Fruit fly (Drosophila melanogaster): Measurements from ENCODE around the gene CG12320.

CG12320 gene

dm6 chr3R:18252578-18252977, at the start of gene CG12320:
Gene CG12320, minus strand, starts transcription at chr3R:18252734.
- TF ChIP-seq CG32121 (GFP tag; IDR thresholded peaks at IDR 0.05), result no peak
- no peak for TF ChIP-seq Ets98B (GFP tag; IDR thresholded peaks at IDR 0.05)
- TF ChIP-seq EcR (GFP tag; optimal IDR thresholded peaks at IDR 0.05), result no peak
- TF ChIP-seq gl (tag; optimal IDR thresholded peaks at IDR 0.05), result no peak
- no peak for TF ChIP-seq Pif1A (GFP tag; optimal IDR thresholded peaks at IDR 0.05)
- no peak for TF ChIP-seq Snoo (tag; optimal IDR thresholded peaks at IDR 0.05)
- TF ChIP-seq CG15710 (tag; optimal IDR thresholded peaks at IDR 0.05), result no peak
- no peak for TF ChIP-seq rn (GFP tag; IDR thresholded peaks at IDR 0.05)
- TF ChIP-seq Pif1B (GFP tag; optimal IDR thresholded peaks at IDR 0.05), result no peak
- no peak for TF ChIP-seq CG17806 (tag; optimal IDR thresholded peaks at IDR 0.05)
- no peak for TF ChIP-seq CG9948 (tag; optimal IDR thresholded peaks at IDR 0.05)
- no peak for TF ChIP-seq D1 (tag; optimal IDR thresholded peaks at IDR 0.05)
- no peak for TF ChIP-seq CG8301 (tag; optimal IDR thresholded peaks at IDR 0.05)
- TF ChIP-seq CG10348 (GFP tag; IDR thresholded peaks at IDR 0.05), result no peak
- TF ChIP-seq fd96Ca (GFP tag; IDR thresholded peaks at IDR 0.05), result no peak
- no peak for TF ChIP-seq CG8159 (tag; optimal IDR thresholded peaks at IDR 0.05)
- no peak for TF ChIP-seq CG14655 (GFP tag; optimal IDR thresholded peaks at IDR 0.05)
- TF ChIP-seq CG34367 (tag; optimal IDR thresholded peaks at IDR 0.05), result no peak
- no peak for TF ChIP-seq CG13204 (GFP tag; optimal IDR thresholded peaks at IDR 0.05)
- no peak for TF ChIP-seq CG4496 (GFP tag; IDR thresholded peaks at IDR 0.05)

- TF ChIP-seq CG8159 (tag; optimal IDR thresholded peaks at IDR 0.05) (no peak), D1 (tag; optimal IDR thresholded peaks at IDR 0.05) (peak; percentile 76)
These were observed 49.0 kb upstream of the CG12320 start, which contains the start of gene Polr1E for dm6 chr3R:18301569-18301968. Gene Polr1E, minus strand, starts transcription at chr3R:18301728.

DNA sequence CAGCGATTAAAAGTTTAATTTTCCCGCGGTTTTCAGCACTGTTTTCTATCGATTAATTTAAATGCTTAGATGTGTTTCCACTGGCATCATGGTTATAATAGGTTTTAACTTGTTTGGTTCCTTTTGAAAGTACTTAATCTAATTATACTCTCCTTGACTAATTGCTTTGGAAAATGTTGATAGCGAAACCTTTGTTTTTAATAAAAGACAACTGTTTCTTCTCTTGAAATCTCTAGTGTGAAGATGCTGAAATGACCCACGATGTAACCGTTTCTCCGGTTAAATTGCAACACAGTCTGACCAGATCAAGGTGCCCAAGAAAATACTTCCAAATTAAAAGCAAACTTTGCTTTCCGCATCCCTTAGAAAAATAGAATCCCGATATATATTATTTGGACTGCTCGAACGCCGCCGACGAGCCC, 46.4 kb upstream of the CG12320 start, which contains the start of gene Dlc90F:
Dlc90F (plus strand) TSS at position 330 of the 422 bp plus-strand sequence.
- TF ChIP-seq rn (GFP tag; IDR thresholded peaks at IDR 0.05), result 0 out of 2 replicates have a peak, but pooled peaks have one; percentile 8
- TF ChIP-seq gl (tag; optimal IDR thresholded peaks at IDR 0.05), result no peak
- peak; percentile 58 for TF ChIP-seq CG17806 (tag; optimal IDR thresholded peaks at IDR 0.05)
- peak; percentile 43 for TF ChIP-seq CG9948 (tag; optimal IDR thresholded peaks at IDR 0.05)
- no peak for TF ChIP-seq Pif1A (GFP tag; optimal IDR thresholded peaks at IDR 0.05)
- no peak for TF ChIP-seq CG8159 (tag; optimal IDR thresholded peaks at IDR 0.05)
- no peak for TF ChIP-seq CG10348 (GFP tag; IDR thresholded peaks at IDR 0.05)
- TF ChIP-seq CG14655 (GFP tag; optimal IDR thresholded peaks at IDR 0.05), result no peak
- TF ChIP-seq EcR (GFP tag; optimal IDR thresholded peaks at IDR 0.05), result no peak
- TF ChIP-seq CG15710 (tag; optimal IDR thresholded peaks at IDR 0.05), result peak; percentile 68
- TF ChIP-seq CG34367 (tag; optimal IDR thresholded peaks at IDR 0.05), result peak; percentile 51
- TF ChIP-seq CG13204 (GFP tag; optimal IDR thresholded peaks at IDR 0.05), result no peak
- TF ChIP-seq CG32121 (GFP tag; IDR thresholded peaks at IDR 0.05), result no peak
- TF ChIP-seq D1 (tag; optimal IDR thresholded peaks at IDR 0.05), result no peak
- no peak for TF ChIP-seq Pif1B (GFP tag; optimal IDR thresholded peaks at IDR 0.05)
- peak; percentile 29 for TF ChIP-seq CG8301 (tag; optimal IDR thresholded peaks at IDR 0.05)
- TF ChIP-seq CG4496 (GFP tag; IDR thresholded peaks at IDR 0.05), result peak; percentile 76; the same call in 1 of the 3 replicates
- TF ChIP-seq Ets98B (GFP tag; IDR thresholded peaks at IDR 0.05), result peak; percentile 62
- TF ChIP-seq CG12605 (GFP tag; IDR thresholded peaks at IDR 0.05), result 0 out of 2 replicates have a peak, but pooled peaks have one; percentile 42
- peak; percentile 59 for TF ChIP-seq fd96Ca (GFP tag; IDR thresholded peaks at IDR 0.05)
- TF ChIP-seq Snoo (tag; optimal IDR thresholded peaks at IDR 0.05), result peak; percentile 20

DNA sequence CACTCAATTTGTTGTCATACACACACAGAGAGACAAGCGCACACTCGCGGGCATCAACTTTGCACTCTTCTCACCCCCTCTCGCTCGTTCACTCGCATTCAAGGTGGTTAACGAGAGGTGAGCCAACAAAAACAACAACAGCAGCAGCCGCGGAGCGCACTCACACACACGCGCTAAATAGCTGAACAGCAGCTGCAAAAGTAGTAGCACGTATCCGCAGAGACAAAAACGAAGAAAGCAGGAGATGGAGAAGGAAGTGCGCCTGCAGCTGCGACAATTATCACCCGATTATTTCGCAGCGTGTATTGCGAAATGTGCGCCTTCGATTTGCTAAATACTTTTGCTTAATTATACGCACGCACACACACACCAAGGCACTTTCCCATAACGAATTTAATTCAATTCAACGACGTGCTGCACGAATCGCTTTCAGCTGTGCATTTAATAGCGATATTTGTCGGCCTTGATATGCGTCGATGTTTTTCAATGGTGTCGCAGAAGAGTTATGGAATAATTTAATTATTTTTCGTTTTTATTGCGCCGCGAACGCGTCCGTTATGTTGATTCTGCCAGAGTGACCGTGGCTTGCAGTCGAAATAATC, 45.9 kb upstream of the CG12320 start:
- TF ChIP-seq gl (tag; optimal IDR thresholded peaks at IDR 0.05) (no peak), Ets98B (GFP tag; IDR thresholded peaks at IDR 0.05) (peak; percentile 70), CG12605 (GFP tag; IDR thresholded peaks at IDR 0.05) (0 out of 2 replicates have a peak, but pooled peaks have one; percentile 18), CG4496 (GFP tag; IDR thresholded peaks at IDR 0.05) (peak; percentile 42; the same call in 1 of the 3 replicates), CG32121 (GFP tag; IDR thresholded peaks at IDR 0.05) (peak; percentile 63; the same call in 1 of the 2 replicates), CG10348 (GFP tag; IDR thresholded peaks at IDR 0.05) (no peak), EcR (GFP tag; optimal IDR thresholded peaks at IDR 0.05) (peak; percentile 64), Pif1A (GFP tag; optimal IDR thresholded peaks at IDR 0.05) (peak; percentile 9), rn (GFP tag; IDR thresholded peaks at IDR 0.05) (no peak), CG13204 (GFP tag; optimal IDR thresholded peaks at IDR 0.05) (peak; percentile 61), CG8159 (tag; optimal IDR thresholded peaks at IDR 0.05) (peak; percentile 75), Pif1B (GFP tag; optimal IDR thresholded peaks at IDR 0.05) (peak; percentile 74), CG15710 (tag; optimal IDR thresholded peaks at IDR 0.05) (peak; percentile 2)

dm6 chr3R:18297444-18298297, 45.1 kb upstream of the CG12320 start:
- TF ChIP-seq CG15710 (tag; optimal IDR thresholded peaks at IDR 0.05), result peak; percentile 34
- TF ChIP-seq gl (tag; optimal IDR thresholded peaks at IDR 0.05), result peak; percentile 7
- TF ChIP-seq CG32121 (GFP tag; IDR thresholded peaks at IDR 0.05), result peak; percentile 19; the same call in 1 of the 2 replicates
- TF ChIP-seq Pif1B (GFP tag; optimal IDR thresholded peaks at IDR 0.05), result no peak
- TF ChIP-seq fd96Ca (GFP tag; IDR thresholded peaks at IDR 0.05), result peak; percentile 67; the same call in 2 of the 3 replicates
- TF ChIP-seq CG4496 (GFP tag; IDR thresholded peaks at IDR 0.05), result peak; percentile 66; the same call in 2 of the 3 replicates
- TF ChIP-seq CG13204 (GFP tag; optimal IDR thresholded peaks at IDR 0.05), result no peak
- no peak for TF ChIP-seq CG10348 (GFP tag; IDR thresholded peaks at IDR 0.05)
- peak; percentile 58 for TF ChIP-seq Ets98B (GFP tag; IDR thresholded peaks at IDR 0.05)
- TF ChIP-seq CG8159 (tag; optimal IDR thresholded peaks at IDR 0.05), result peak; percentile 49
- TF ChIP-seq CG17806 (tag; optimal IDR thresholded peaks at IDR 0.05), result peak; percentile 13
- TF ChIP-seq Pif1A (GFP tag; optimal IDR thresholded peaks at IDR 0.05), result no peak
- peak; percentile 38 for TF ChIP-seq CG34367 (tag; optimal IDR thresholded peaks at IDR 0.05)
- TF ChIP-seq CG14655 (GFP tag; optimal IDR thresholded peaks at IDR 0.05), result peak; percentile 61
- TF ChIP-seq CG9948 (tag; optimal IDR thresholded peaks at IDR 0.05), result peak; percentile 26
- TF ChIP-seq CG8301 (tag; optimal IDR thresholded peaks at IDR 0.05), result peak; percentile 49
- no peak for TF ChIP-seq D1 (tag; optimal IDR thresholded peaks at IDR 0.05)
- no peak for TF ChIP-seq rn (GFP tag; IDR thresholded peaks at IDR 0.05)

All from whole organism, pupa.